Worm (Caenorhabditis elegans): ENCODE results near the gene Y42H9AR.4.

ce11 chrIV:8070299-8070698, 41.7 kb downstream of the Y42H9AR.4 start:
- TF ChIP-seq sptf-1 (tag; optimal IDR thresholded peaks at IDR 0.05), result no peak
- TF ChIP-seq elt-1 (tag; optimal IDR thresholded peaks at IDR 0.05; ENCODE audit: borderline replicate concordance, insufficient read depth), result no peak
- TF ChIP-seq cnd-1 (tag; optimal IDR thresholded peaks at IDR 0.05), result no peak
- TF ChIP-seq lin-13 (tag; optimal IDR thresholded peaks at IDR 0.05), result no peak
- no peak for TF ChIP-seq ceh-43 (GFP tag; optimal IDR thresholded peaks at IDR 0.05)
- no peak for TF ChIP-seq nhr-28 (tag; optimal IDR thresholded peaks at IDR 0.05)
- no peak for TF ChIP-seq unc-39 (tag; optimal IDR thresholded peaks at IDR 0.05)
- no peak for TF ChIP-seq pha-4 (tag; optimal IDR thresholded peaks at IDR 0.05)
- no peak for TF ChIP-seq bed-3 (GFP tag; optimal IDR thresholded peaks at IDR 0.05)
